Worm (Caenorhabditis elegans) whole organism, L2 larva: ENCODE measurements around the gene Y45F3A.9.

ENCODE experiments used
- F13H6.1 ChIP-seq: sonication (generic microtip); optimal IDR thresholded peaks from 2 replicates; lab custom pipeline; 2016; ENCODE audit warnings: missing genetic modification characterization, missing compliant biosample characterization
- ZK546.5 ChIP-seq: sonication (generic microtip); optimal IDR thresholded peaks from 2 replicates; lab custom pipeline; 2017; ENCODE audit warnings: missing biosample characterization, missing genetic modification characterization
- ama-1 ChIP-seq: fragments of 150-350 bp; optimal IDR thresholded peaks from 2 replicates; lab custom pipeline; 2018; ENCODE audit warnings: inconsistent platforms
- ceh-82 ChIP-seq: fragments of 150-350 bp; optimal IDR thresholded peaks from 2 replicates; lab custom pipeline; 2014; ENCODE audit warnings: missing biosample characterization, missing genetic modification characterization
- egl-27 ChIP-seq: sonication (generic microtip); optimal IDR thresholded peaks from 3 replicates; lab custom pipeline; 2017; ENCODE audit warnings: missing biosample characterization, missing genetic modification reagents, missing genetic modification characterization
- elt-3 ChIP-seq: sonication (generic microtip); optimal IDR thresholded peaks from 2 replicates; lab custom pipeline; 2017; ENCODE audit warnings: missing biosample characterization, missing genetic modification characterization
- fos-1 ChIP-seq: fragments of 150-350 bp; optimal IDR thresholded peaks from 2 replicates; lab custom pipeline; 2014; ENCODE audit warnings: missing biosample characterization, missing genetic modification characterization
- lin-39 ChIP-seq: fragments of 150-350 bp; optimal IDR thresholded peaks from 2 replicates; lab custom pipeline; 2014; ENCODE audit warnings: missing biosample characterization, missing genetic modification reagents, missing genetic modification characterization
- nhr-6 ChIP-seq: fragments of 150-350 bp; optimal IDR thresholded peaks from 2 replicates; lab custom pipeline; 2014; ENCODE audit warnings: missing biosample characterization, missing genetic modification characterization
- sem-4 ChIP-seq: fragments of 150-350 bp; optimal IDR thresholded peaks from 2 replicates; lab custom pipeline; 2014; ENCODE audit warnings: missing biosample characterization, missing genetic modification reagents, missing genetic modification characterization
- sma-3 ChIP-seq: sonication (generic microtip); optimal IDR thresholded peaks from 2 replicates; lab custom pipeline; 2016; ENCODE audit warnings: missing genetic modification reagents, missing genetic modification characterization, missing compliant biosample characterization
- snpc-4 ChIP-seq: fragments of 150-350 bp; optimal IDR thresholded peaks from 2 replicates; lab custom pipeline; 2014; ENCODE audit warnings: missing biosample characterization, missing genetic modification characterization
- unc-55 ChIP-seq: fragments of 150-350 bp; sonication (generic microtip); optimal IDR thresholded peaks from 3 replicates; lab custom pipeline; 2014; ENCODE audit warnings: missing biosample characterization, missing genetic modification reagents, missing genetic modification characterization
- ztf-1 ChIP-seq: fragments of 200-800 bp; sonication (Bioruptor generic); conservative IDR thresholded peaks from 2 replicates; pipeline ENCODE4 v1.3.6; 2022; ENCODE audit warnings: missing genetic modification characterization, missing compliant biosample characterization

- TF ChIP-seq snpc-4 (tag; lab: Kevin White, UChicago) (no peak), ceh-82 (tag; lab: Kevin White, UChicago) (no peak), elt-3 (tag; lab: Kevin White, UChicago) (no peak), sem-4 (tag; lab: Kevin White, UChicago) (no peak), sma-3 (GFP tag; lab: Kevin White, UChicago) (no peak), ztf-1 (GFP tag; lab: Robert Waterston, UW) (no peak), F13H6.1 (tag; lab: Kevin White, UChicago) (no peak), ZK546.5 (tag; lab: Kevin White, UChicago) (no peak), nhr-6 (tag; lab: Kevin White, UChicago) (no peak), fos-1 (no peak), unc-55 (GFP tag; lab: Kevin White, UChicago) (no peak), ama-1 (no peak), egl-27 (tag; lab: Kevin White, UChicago) (no peak), lin-39 (tag; lab: Kevin White, UChicago) (no peak)
These were observed 2.9 kb downstream of the Y45F3A.9 start for ce11 chrIII:10592074-10592473.
